Worm (Caenorhabditis elegans) whole organism, midembryonic: ENCODE measurements around the gene mrp-8.

Experiments used
- T22C8.4 ChIP-seq: fragments of 200-800 bp; sonication (Bioruptor generic); IDR thresholded peaks from 2 replicates; pipeline ENCODE4 v1.3.6; 2022; ENCODE audit warnings: missing genetic modification characterization, missing compliant biosample characterization
- cog-1 ChIP-seq: sonication (generic microtip); optimal IDR thresholded peaks from 2 replicates; lab custom pipeline; 2016; ENCODE audit warnings: missing genetic modification characterization, missing compliant biosample characterization
- flt-1 ChIP-seq: fragments of 200-800 bp; sonication (Bioruptor generic); IDR thresholded peaks from 2 replicates; pipeline ENCODE4 v1.3.6; 2022; ENCODE audit warnings: missing genetic modification characterization, missing compliant biosample characterization
- klf-2 ChIP-seq: fragments of 200-800 bp; sonication (Bioruptor generic); conservative IDR thresholded peaks from 2 replicates; pipeline ENCODE4 v1.3.6; 2022; ENCODE audit warnings: missing genetic modification reagents, missing genetic modification characterization, missing compliant biosample characterization
- med-1 ChIP-seq: sonication (generic microtip); optimal IDR thresholded peaks from 2 replicates; lab custom pipeline; 2017; ENCODE audit warnings: missing genetic modification characterization, mild to moderate bottlenecking, missing compliant biosample characterization, antibody characterized with exemption, missing genetic modification reagents; ENCODE audit not compliant: insufficient read depth
- ztf-23 ChIP-seq: fragments of 200-800 bp; sonication (Bioruptor generic); IDR thresholded peaks from 2 replicates; pipeline ENCODE4 v1.3.6; 2022; ENCODE audit warnings: missing genetic modification reagents, missing genetic modification characterization, missing compliant biosample characterization
- ztf-29 ChIP-seq: fragments of 200-800 bp; sonication (Bioruptor generic); IDR thresholded peaks from 2 replicates; pipeline ENCODE4 v1.3.6; 2022; ENCODE audit warnings: missing genetic modification reagents, missing genetic modification characterization, missing compliant biosample characterization

ce11 chrIII:12333445-12333844 lies 30.5 kb upstream of the mrp-8 start, which contains the start of gene zip-1:
- TF ChIP-seq ztf-23 (no peak), T22C8.4 (GFP tag; lab: Robert Waterston, UW) (no peak), klf-2 (GFP tag; lab: Robert Waterston, UW) (no peak), flt-1 (GFP tag; lab: Robert Waterston, UW) (no peak), cog-1 (tag; lab: Kevin White, UChicago) (no peak), med-1 (GFP tag; lab: Kevin White, UChicago) (no peak), ztf-29 (GFP tag; lab: Robert Waterston, UW) (no peak)
